Worm (Caenorhabditis elegans): ENCODE results near the gene K10D2.5.

- TF ChIP-seq snpc-4 (tag; optimal IDR thresholded peaks at IDR 0.05) (no peak), nhr-11 (tag; optimal IDR thresholded peaks at IDR 0.05) (no peak), ztf-11 (tag; optimal IDR thresholded peaks at IDR 0.05) (no peak), ama-1 (optimal IDR thresholded peaks at IDR 0.05) (no peak), elt-3 (tag; optimal IDR thresholded peaks at IDR 0.05) (no peak), nhr-23 (tag; optimal IDR thresholded peaks at IDR 0.05) (no peak), lsy-2 (tag; optimal IDR thresholded peaks at IDR 0.05) (no peak), dmd-4 (tag; optimal IDR thresholded peaks at IDR 0.05) (no peak), ceh-16 (tag; optimal IDR thresholded peaks at IDR 0.05) (no peak), zag-1 (tag; optimal IDR thresholded peaks at IDR 0.05) (no peak), unc-62 (GFP tag; optimal IDR thresholded peaks at IDR 0.05) (no peak), blmp-1 (tag; optimal IDR thresholded peaks at IDR 0.05; ENCODE audit: insufficient read depth) (no peak)
Observed at ce11 chrIII:5183372-5183771, 10.9 kb downstream of the K10D2.5 start.
